Worm (Caenorhabditis elegans): ENCODE data around the gene lips-1.
A peak's percentile ranks its signal among the peaks of the same experiment; 100 is the strongest.

lips-1 gene

DNA sequence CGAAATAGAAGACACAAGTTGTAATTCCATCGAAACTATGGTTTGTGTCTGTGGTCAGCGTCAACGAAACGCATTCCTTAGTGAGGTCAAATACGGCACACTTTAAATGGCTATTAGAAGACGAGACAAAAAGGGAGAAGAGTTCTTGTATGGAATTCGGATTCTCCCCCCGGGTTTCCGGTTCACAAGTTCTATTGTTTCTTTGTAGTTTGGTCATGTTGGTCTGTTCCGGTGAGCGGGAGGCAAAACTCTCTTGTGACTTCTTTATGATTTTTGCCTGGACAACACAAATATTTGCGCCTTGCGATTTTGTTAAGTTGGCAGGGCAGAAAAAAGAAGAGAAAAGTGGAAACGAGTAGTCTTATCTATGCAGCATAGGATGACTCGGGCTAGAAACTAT, 25.3 kb downstream of the lips-1 start:
- TF ChIP-seq ceh-28 (tag; optimal IDR thresholded peaks at IDR 0.05) (no peak), lsy-12 (tag; optimal IDR thresholded peaks at IDR 0.05) (peak; percentile 70), ztf-11 (tag; optimal IDR thresholded peaks at IDR 0.05) (no peak), egl-27 (tag; optimal IDR thresholded peaks at IDR 0.05) (peak; percentile 53), ama-1 (optimal IDR thresholded peaks at IDR 0.05) (peak; percentile 36), elt-2 (tag; optimal IDR thresholded peaks at IDR 0.05) (no peak), eor-1 (tag; optimal IDR thresholded peaks at IDR 0.05) (no peak)

- no peak for TF ChIP-seq ama-1 (optimal IDR thresholded peaks at IDR 0.05)
- peak; percentile 97 for TF ChIP-seq pqm-1 (tag; optimal IDR thresholded peaks at IDR 0.05)
- no peak for TF ChIP-seq fkh-2 (tag; optimal IDR thresholded peaks at IDR 0.05)
- no peak for TF ChIP-seq unc-62 (GFP tag; optimal IDR thresholded peaks at IDR 0.05)
- TF ChIP-seq nhr-76 (tag; optimal IDR thresholded peaks at IDR 0.05) = no peak
- TF ChIP-seq pha-4 (tag; optimal IDR thresholded peaks at IDR 0.05) = peak; percentile 38
- TF ChIP-seq jun-1 (tag; optimal IDR thresholded peaks at IDR 0.05) = peak; percentile 54
- TF ChIP-seq ztf-11 (tag; optimal IDR thresholded peaks at IDR 0.05) = no peak
- TF ChIP-seq lin-39 (tag; optimal IDR thresholded peaks at IDR 0.05) = no peak
- no peak for TF ChIP-seq fos-1 (tag; optimal IDR thresholded peaks at IDR 0.05)
- TF ChIP-seq nhr-12 (tag; optimal IDR thresholded peaks at IDR 0.05) = no peak
- TF ChIP-seq lin-15B (tag; optimal IDR thresholded peaks at IDR 0.05) = no peak
- TF ChIP-seq sea-2 (GFP tag; optimal IDR thresholded peaks at IDR 0.05) = no peak
- TF ChIP-seq elt-2 (tag; optimal IDR thresholded peaks at IDR 0.05) = peak; percentile 96
- no peak for TF ChIP-seq aly-2 (tag; optimal IDR thresholded peaks at IDR 0.05)
- TF ChIP-seq ceh-28 (tag; optimal IDR thresholded peaks at IDR 0.05) = no peak
These were observed 25.9 kb downstream of the lips-1 start for ce11 chrX:12518469-12518868.

ce11 chrX:12518982-12519381, 26.4 kb downstream of the lips-1 start:
- TF ChIP-seq mdl-1 (tag; optimal IDR thresholded peaks at IDR 0.05) (no peak), egl-5 (tag; optimal IDR thresholded peaks at IDR 0.05) (no peak), pqm-1 (tag; optimal IDR thresholded peaks at IDR 0.05) (peak; percentile 19), pha-4 (tag; optimal IDR thresholded peaks at IDR 0.05) (peak; percentile 79), ceh-9 (tag; optimal IDR thresholded peaks at IDR 0.05) (no peak)

DNA sequence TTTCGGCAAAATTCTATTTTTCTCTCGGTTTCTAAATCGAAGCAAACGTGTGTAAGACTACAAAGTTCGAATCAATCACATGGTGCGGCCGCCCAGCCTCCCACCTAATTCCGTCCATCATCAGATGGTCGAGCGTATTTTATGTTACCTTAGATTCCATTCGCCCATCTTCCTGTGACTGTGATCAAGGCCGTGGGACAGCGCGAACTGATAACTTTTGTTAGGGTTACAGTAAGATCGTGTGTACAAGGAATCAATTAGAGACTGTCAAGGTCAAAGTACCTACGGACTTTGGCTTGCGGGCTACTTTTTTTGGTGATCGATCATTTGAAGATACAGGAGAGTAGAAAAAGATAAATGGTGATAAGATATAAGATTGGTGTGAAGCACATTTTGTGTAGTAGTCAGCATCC, 30.5 kb downstream of the lips-1 start:
- TF ChIP-seq hmg-11 (tag; optimal IDR thresholded peaks at IDR 0.05) (no peak), unc-39 (tag; optimal IDR thresholded peaks at IDR 0.05) (no peak), ceh-28 (tag; optimal IDR thresholded peaks at IDR 0.05) (peak; percentile 11), nfya-1 (tag; optimal IDR thresholded peaks at IDR 0.05; ENCODE audit: insufficient read depth) (peak; percentile 29), pqm-1 (tag; optimal IDR thresholded peaks at IDR 0.05) (peak; percentile 54), elt-1 (tag; optimal IDR thresholded peaks at IDR 0.05) (no peak), aly-2 (tag; optimal IDR thresholded peaks at IDR 0.05) (no peak), nhr-23 (tag; optimal IDR thresholded peaks at IDR 0.05) (peak; percentile 93), fkh-10 (GFP tag; optimal IDR thresholded peaks at IDR 0.05) (no peak), ZK546.5 (tag; optimal IDR thresholded peaks at IDR 0.05) (no peak), jun-1 (tag; optimal IDR thresholded peaks at IDR 0.05) (peak; percentile 75), nhr-25 (tag; optimal IDR thresholded peaks at IDR 0.05) (peak; percentile 89), nhr-76 (tag; optimal IDR thresholded peaks at IDR 0.05) (peak; percentile 64), nhr-237 (tag; optimal IDR thresholded peaks at IDR 0.05) (no peak), nhr-11 (tag; optimal IDR thresholded peaks at IDR 0.05) (peak; percentile 69), mdl-1 (tag; optimal IDR thresholded peaks at IDR 0.05) (peak; percentile 49), nhr-43 (tag; optimal IDR thresholded peaks at IDR 0.05; ENCODE audit: poor library complexity, severe bottlenecking) (peak; percentile 83), nhr-67 (tag; optimal IDR thresholded peaks at IDR 0.05) (no peak), elt-3 (tag; optimal IDR thresholded peaks at IDR 0.05) (peak in 2 of 3 experiments; percentile 86 to 87), tbx-2 (tag; optimal IDR thresholded peaks at IDR 0.05) (peak; percentile 1), snpc-4 (tag; optimal IDR thresholded peaks at IDR 0.05) (peak; percentile 10), skn-1 (tag; optimal IDR thresholded peaks at IDR 0.05) (no peak), pha-4 (tag; optimal IDR thresholded peaks at IDR 0.05) (no peak), lsy-12 (tag; optimal IDR thresholded peaks at IDR 0.05) (peak; percentile 41), egl-5 (tag; optimal IDR thresholded peaks at IDR 0.05) (no peak)
